3 worm cellular contexts compared by ENCODE assay signal in genomic region chrIII:8794793-8795192, ce11.
TF ChIP-seq lines count a peak whose summit lies in the region.

No protein-coding gene starts in this region.

TF ChIP-seq in whole organism, L1 larva, 84 proteins besides CTCF, POLR2A, EP300 and RAD21 (continued from another document and continues in another):
- TF ChIP-seq lin-35 (GFP tag; optimal IDR thresholded peaks at IDR 0.05; lab: Kevin White, UChicago) (peak; percentile 62 to 78), elt-2 (tag; optimal IDR thresholded peaks at IDR 0.05; lab: Kevin White, UChicago) (peak; percentile 30), lin-15B (tag; optimal IDR thresholded peaks at IDR 0.05; lab: Kevin White, UChicago) (no peak), ztf-4 (tag; optimal IDR thresholded peaks at IDR 0.05; lab: Kevin White, UChicago) (peak; percentile 31), lin-13 (GFP tag; optimal IDR thresholded peaks at IDR 0.05; lab: Kevin White, UChicago) (peak; percentile 57), hpl-2 (GFP tag; optimal IDR thresholded peaks at IDR 0.05; lab: Kevin White, UChicago) (no peak), nhr-84 (tag; optimal IDR thresholded peaks at IDR 0.05; lab: Kevin White, UChicago) (no peak), lsy-2 (tag; optimal IDR thresholded peaks at IDR 0.05; lab: Kevin White, UChicago) (peak; percentile 63 to 88), xbp-1 (tag; optimal IDR thresholded peaks at IDR 0.05; lab: Kevin White, UChicago) (peak; percentile 51), lin-14 (GFP tag; optimal IDR thresholded peaks at IDR 0.05; lab: Kevin White, UChicago) (peak; percentile 95), pag-3 (tag; optimal IDR thresholded peaks at IDR 0.05; lab: Kevin White, UChicago; ENCODE audit: borderline replicate concordance, insufficient read depth) (no peak), ztf-11 (tag; optimal IDR thresholded peaks at IDR 0.05; lab: Kevin White, UChicago) (no peak), nhr-77 (tag; optimal IDR thresholded peaks at IDR 0.05; lab: Kevin White, UChicago) (peak; percentile 81), grh-1 (GFP tag; IDR thresholded peaks at IDR 0.05; lab: Robert Waterston, UW) (peak; percentile 73), aha-1 (tag; optimal IDR thresholded peaks at IDR 0.05; lab: Kevin White, UChicago) (no peak), isw-1 (GFP tag; IDR thresholded peaks at IDR 0.05; lab: Robert Waterston, UW) (no peak), egl-27 (tag; optimal IDR thresholded peaks at IDR 0.05; lab: Kevin White, UChicago) (peak; percentile 30 to 56), unc-30 (tag; optimal IDR thresholded peaks at IDR 0.05; lab: Kevin White, UChicago) (no peak), C16A3.4 (tag; optimal IDR thresholded peaks at IDR 0.05; lab: Kevin White, UChicago) (peak; percentile 41), ceh-63 (GFP tag; optimal IDR thresholded peaks at IDR 0.05; lab: Kevin White, UChicago) (no peak), jun-1 (tag; optimal IDR thresholded peaks at IDR 0.05; lab: Kevin White, UChicago) (peak; percentile 69), elt-3 (tag; optimal IDR thresholded peaks at IDR 0.05; lab: Kevin White, UChicago) (peak in 3 of 6 experiments; percentile 58 to 87 (median 72)), mdl-1 (tag; optimal IDR thresholded peaks at IDR 0.05; lab: Kevin White, UChicago) (peak in 1 of 2 experiments; percentile 90), ceh-88 (GFP tag; IDR thresholded peaks at IDR 0.05; lab: Robert Waterston, UW) (peak; percentile 49; the same call in 1 of the 2 replicates), sptf-1 (tag; optimal IDR thresholded peaks at IDR 0.05; lab: Kevin White, UChicago) (no peak), rnt-1 (tag; optimal IDR thresholded peaks at IDR 0.05; lab: Kevin White, UChicago) (peak; percentile 38), skn-1 (tag; optimal IDR thresholded peaks at IDR 0.05; lab: Kevin White, UChicago) (peak; percentile 84), irx-1 (tag; optimal IDR thresholded peaks at IDR 0.05; lab: Kevin White, UChicago) (peak; percentile 49), hlh-17 (GFP tag; optimal IDR thresholded peaks at IDR 0.05; lab: Kevin White, UChicago; ENCODE audit: borderline replicate concordance) (no peak), fos-1 (tag; optimal IDR thresholded peaks at IDR 0.05; lab: Kevin White, UChicago) (peak; percentile 38), mef-2 (tag; optimal IDR thresholded peaks at IDR 0.05; lab: Kevin White, UChicago) (no peak), fkh-8 (tag; optimal IDR thresholded peaks at IDR 0.05; lab: Kevin White, UChicago) (no peak), ceh-8 (GFP tag; optimal IDR thresholded peaks at IDR 0.05; lab: Kevin White, UChicago) (peak; percentile 29), sup-37 (GFP tag; optimal IDR thresholded peaks at IDR 0.05; lab: Kevin White, UChicago) (peak; percentile 12), blmp-1 (tag; optimal IDR thresholded peaks at IDR 0.05; lab: Kevin White, UChicago) (peak; percentile 96), aly-2 (tag; optimal IDR thresholded peaks at IDR 0.05; lab: Kevin White, UChicago) (no peak), mab-9 (GFP tag; IDR thresholded peaks at IDR 0.05; lab: Robert Waterston, UW) (no peak), nhr-71 (tag; optimal IDR thresholded peaks at IDR 0.05; lab: Kevin White, UChicago) (peak; percentile 81), nhr-28 (tag; optimal IDR thresholded peaks at IDR 0.05; lab: Kevin White, UChicago) (no peak), lin-39 (tag; optimal IDR thresholded peaks at IDR 0.05; lab: Kevin White, UChicago) (no peak), efl-1 (optimal IDR thresholded peaks at IDR 0.05; lab: Kevin White, UChicago) (peak; percentile 51 to 64), efl-1 (GFP tag; optimal IDR thresholded peaks at IDR 0.05 in 1 of 2; lab: Kevin White, UChicago) (peak in 1 of 2 experiments; percentile 3), vab-15 (tag; optimal IDR thresholded peaks at IDR 0.05; lab: Kevin White, UChicago) (no peak), C34B4.2 (tag; optimal IDR thresholded peaks at IDR 0.05; lab: Kevin White, UChicago) (no peak)

TF ChIP-seq in whole organism, L3 larva, 47 proteins besides CTCF, POLR2A, EP300 and RAD21 (continued from another document):
- TF ChIP-seq lsy-12 (tag; optimal IDR thresholded peaks at IDR 0.05; lab: Kevin White, UChicago) (peak; percentile 87), ztf-11 (tag; optimal IDR thresholded peaks at IDR 0.05; lab: Kevin White, UChicago) (no peak), egl-5 (tag; optimal IDR thresholded peaks at IDR 0.05; lab: Kevin White, UChicago) (peak; percentile 31), nhr-12 (tag; optimal IDR thresholded peaks at IDR 0.05; lab: Kevin White, UChicago) (no peak), skn-1 (tag; optimal IDR thresholded peaks at IDR 0.05; lab: Kevin White, UChicago) (peak; percentile 33), ztf-4 (tag; optimal IDR thresholded peaks at IDR 0.05; lab: Kevin White, UChicago) (no peak), zag-1 (tag; optimal IDR thresholded peaks at IDR 0.05; lab: Kevin White, UChicago) (no peak), fos-1 (tag; optimal IDR thresholded peaks at IDR 0.05; lab: Kevin White, UChicago) (no peak), mdl-1 (tag; optimal IDR thresholded peaks at IDR 0.05; lab: Kevin White, UChicago) (peak; percentile 31), nhr-25 (tag; optimal IDR thresholded peaks at IDR 0.05; lab: Kevin White, UChicago) (peak; percentile 91), snpc-4 (tag; optimal IDR thresholded peaks at IDR 0.05; lab: Kevin White, UChicago) (peak; percentile 72), ceh-28 (tag; optimal IDR thresholded peaks at IDR 0.05; lab: Kevin White, UChicago) (peak; percentile 17), nhr-23 (tag; optimal IDR thresholded peaks at IDR 0.05; lab: Kevin White, UChicago) (peak; percentile 86), ama-1 (optimal IDR thresholded peaks at IDR 0.05; lab: Kevin White, UChicago) (peak; percentile 77), nhr-67 (tag; optimal IDR thresholded peaks at IDR 0.05; lab: Kevin White, UChicago) (no peak), nhr-11 (tag; optimal IDR thresholded peaks at IDR 0.05; lab: Kevin White, UChicago) (no peak), egl-27 (tag; optimal IDR thresholded peaks at IDR 0.05; lab: Kevin White, UChicago) (peak; percentile 42), elt-2 (tag; optimal IDR thresholded peaks at IDR 0.05; lab: Kevin White, UChicago) (peak; percentile 75), unc-62 (GFP tag; optimal IDR thresholded peaks at IDR 0.05; lab: Kevin White, UChicago) (no peak), nhr-43 (tag; optimal IDR thresholded peaks at IDR 0.05; lab: Kevin White, UChicago; ENCODE audit: poor library complexity, severe bottlenecking) (peak; percentile 69), sea-2 (GFP tag; optimal IDR thresholded peaks at IDR 0.05; lab: Kevin White, UChicago) (no peak), pha-4 (tag; optimal IDR thresholded peaks at IDR 0.05; lab: Kevin White, UChicago) (peak; percentile 95), pqm-1 (tag; optimal IDR thresholded peaks at IDR 0.05; lab: Kevin White, UChicago) (peak; percentile 20), elt-1 (tag; optimal IDR thresholded peaks at IDR 0.05; lab: Kevin White, UChicago) (peak; percentile 52), R02D3.7 (tag; optimal IDR thresholded peaks at IDR 0.05; lab: Kevin White, UChicago) (peak; percentile 30), hmg-11 (tag; optimal IDR thresholded peaks at IDR 0.05; lab: Kevin White, UChicago) (peak; percentile 79), nfya-1 (tag; optimal IDR thresholded peaks at IDR 0.05; lab: Kevin White, UChicago; ENCODE audit: insufficient read depth) (peak; percentile 68)

TF ChIP-seq in whole organism, young adult, 124 proteins besides CTCF, POLR2A, EP300 and RAD21 (continued from another document):
- TF ChIP-seq nhr-120 (GFP tag; IDR thresholded peaks at IDR 0.05; lab: Robert Waterston, UW): no peak
- peak; percentile 83 for TF ChIP-seq zfh-2 (GFP tag; conservative IDR thresholded peaks at IDR 0.05; lab: Robert Waterston, UW)
- TF ChIP-seq madf-6 (GFP tag; IDR thresholded peaks at IDR 0.05; lab: Robert Waterston, UW): peak; percentile 85
- TF ChIP-seq rcor-1 (GFP tag; IDR thresholded peaks at IDR 0.05; lab: Robert Waterston, UW): 0 out of 2 replicates have a peak, but pooled peaks have one; percentile 23
- no peak for TF ChIP-seq somi-1 (GFP tag; optimal IDR thresholded peaks at IDR 0.05; lab: Kevin White, UChicago)
- no peak for TF ChIP-seq ztf-18 (tag; optimal IDR thresholded peaks at IDR 0.05; lab: Kevin White, UChicago)
- peak; percentile 39 for TF ChIP-seq pha-4 (tag; optimal IDR thresholded peaks at IDR 0.05; lab: Kevin White, UChicago)
- TF ChIP-seq ceh-58 (GFP tag; IDR thresholded peaks at IDR 0.05; lab: Robert Waterston, UW): no peak
- no peak for TF ChIP-seq C17E4.6 (GFP tag; IDR thresholded peaks at IDR 0.05; lab: Robert Waterston, UW)
- TF ChIP-seq hmg-20 (GFP tag; IDR thresholded peaks at IDR 0.05; lab: Robert Waterston, UW): no peak; the same call in 1 of the 2 replicates
- TF ChIP-seq B0261.1 (tag; optimal IDR thresholded peaks at IDR 0.05; lab: Kevin White, UChicago): no peak
- TF ChIP-seq nhr-179 (tag; optimal IDR thresholded peaks at IDR 0.05; lab: Kevin White, UChicago): no peak
- TF ChIP-seq D2030.7 (GFP tag; IDR thresholded peaks at IDR 0.05; lab: Robert Waterston, UW): no peak
- TF ChIP-seq nhr-90 (tag; optimal IDR thresholded peaks at IDR 0.05; lab: Kevin White, UChicago): peak; percentile 44
- no peak for TF ChIP-seq sea-2 (GFP tag; IDR thresholded peaks at IDR 0.05; lab: Robert Waterston, UW)
- no peak for TF ChIP-seq F49E8.2 (tag; optimal IDR thresholded peaks at IDR 0.05; lab: Kevin White, UChicago; ENCODE audit: insufficient read depth)
- TF ChIP-seq aptf-3 (GFP tag; IDR thresholded peaks at IDR 0.05; lab: Robert Waterston, UW): no peak
- TF ChIP-seq B0336.3 (GFP tag; IDR thresholded peaks at IDR 0.05; lab: Robert Waterston, UW): no peak
- TF ChIP-seq C06A6.2 (GFP tag; conservative IDR thresholded peaks at IDR 0.05; lab: Robert Waterston, UW): 0 out of 2 replicates have a peak, but pooled peaks have one; percentile 25
- peak; percentile 48; the same call in 1 of the 2 replicates for TF ChIP-seq attf-3 (GFP tag; conservative IDR thresholded peaks at IDR 0.05; lab: Robert Waterston, UW)
- no peak for TF ChIP-seq F52B5.7 (tag; optimal IDR thresholded peaks at IDR 0.05; lab: Kevin White, UChicago)
- TF ChIP-seq madf-8 (GFP tag; conservative IDR thresholded peaks at IDR 0.05; lab: Robert Waterston, UW): no peak
- peak; percentile 45; the same call in 1 of the 2 replicates for TF ChIP-seq ekl-4 (GFP tag; IDR thresholded peaks at IDR 0.05; lab: Robert Waterston, UW)
- no peak for TF ChIP-seq snpc-1.3 (tag; optimal IDR thresholded peaks at IDR 0.05; lab: Kevin White, UChicago; ENCODE audit: insufficient read depth)
- TF ChIP-seq nfya-1 (tag; optimal IDR thresholded peaks at IDR 0.05; lab: Kevin White, UChicago; ENCODE audit: borderline replicate concordance, insufficient read depth): no peak
- TF ChIP-seq let-607 (tag; optimal IDR thresholded peaks at IDR 0.05; lab: Kevin White, UChicago): no peak
- no peak for TF ChIP-seq ceh-40 (GFP tag; IDR thresholded peaks at IDR 0.05; lab: Robert Waterston, UW)
- TF ChIP-seq lag-1 (GFP tag; IDR thresholded peaks at IDR 0.05; lab: Robert Waterston, UW): no peak
- TF ChIP-seq Y95B8A.8 (GFP tag; IDR thresholded peaks at IDR 0.05; lab: Robert Waterston, UW): peak; percentile 78; the same call in 1 of the 2 replicates
- peak; percentile 51 for TF ChIP-seq die-1 (tag; optimal IDR thresholded peaks at IDR 0.05; lab: Kevin White, UChicago)
- no peak for TF ChIP-seq F23B12.7 (tag; optimal IDR thresholded peaks at IDR 0.05; lab: Kevin White, UChicago; ENCODE audit: insufficient read depth)
- no peak for TF ChIP-seq repo-1 (tag; optimal IDR thresholded peaks at IDR 0.05; lab: Kevin White, UChicago)
- TF ChIP-seq B0019.2 (GFP tag; conservative IDR thresholded peaks at IDR 0.05; lab: Robert Waterston, UW): no peak
- TF ChIP-seq hsf-1 (GFP tag; IDR thresholded peaks at IDR 0.05; lab: Robert Waterston, UW): peak; percentile 69
- TF ChIP-seq tbp1 (GFP tag; optimal IDR thresholded peaks at IDR 0.05; lab: Kevin White, UChicago): peak; percentile 43
- no peak for TF ChIP-seq Y56A3A.18 (GFP tag; IDR thresholded peaks at IDR 0.05; lab: Robert Waterston, UW)
- peak; percentile 48 for TF ChIP-seq ZK185.1 (tag; optimal IDR thresholded peaks at IDR 0.05; lab: Kevin White, UChicago; ENCODE audit: poor library complexity, severe bottlenecking)
- peak; percentile 52 for TF ChIP-seq atf-7 (tag; optimal IDR thresholded peaks at IDR 0.05; lab: Kevin White, UChicago)
- TF ChIP-seq Y53G8AR.9 (GFP tag; conservative IDR thresholded peaks at IDR 0.05; lab: Robert Waterston, UW): 0 out of 2 replicates have a peak, but pooled peaks have one; percentile 42
- no peak for TF ChIP-seq ztf-28 (GFP tag; IDR thresholded peaks at IDR 0.05; lab: Robert Waterston, UW)
- TF ChIP-seq lin-26 (GFP tag; IDR thresholded peaks at IDR 0.05; lab: Robert Waterston, UW): 0 out of 2 replicates have a peak, but pooled peaks have one; percentile 48
- no peak for TF ChIP-seq K12H6.12 (tag; optimal IDR thresholded peaks at IDR 0.05; lab: Kevin White, UChicago)
- TF ChIP-seq bed-2 (GFP tag; IDR thresholded peaks at IDR 0.05; lab: Robert Waterston, UW): no peak
- TF ChIP-seq F10E7.11 (tag; optimal IDR thresholded peaks at IDR 0.05; lab: Kevin White, UChicago): no peak
- TF ChIP-seq lir-1 (GFP tag; conservative IDR thresholded peaks at IDR 0.05; lab: Robert Waterston, UW): 0 out of 2 replicates have a peak, but pooled peaks have one; percentile 29
- no peak for TF ChIP-seq ama-1 (optimal IDR thresholded peaks at IDR 0.05; lab: Kevin White, UChicago)
- TF ChIP-seq ama-1 (GFP tag; optimal IDR thresholded peaks at IDR 0.05; lab: Kevin White, UChicago): no peak
- no peak for TF ChIP-seq Y53F4B.3 (GFP tag; IDR thresholded peaks at IDR 0.05; lab: Robert Waterston, UW)
- TF ChIP-seq K11D2.4 (GFP tag; IDR thresholded peaks at IDR 0.05; lab: Robert Waterston, UW): peak; percentile 70; the same call in 1 of the 2 replicates
- TF ChIP-seq nfyb-1 (GFP tag; IDR thresholded peaks at IDR 0.05; lab: Robert Waterston, UW): 0 out of 2 replicates have a peak, but pooled peaks have one; percentile 67
- TF ChIP-seq B0035.1 (tag; optimal IDR thresholded peaks at IDR 0.05; lab: Kevin White, UChicago): no peak
- TF ChIP-seq Y79H2A.3 (GFP tag; conservative IDR thresholded peaks at IDR 0.05; lab: Robert Waterston, UW): peak; percentile 24; the same call in 1 of the 2 replicates
- TF ChIP-seq mcd-1 (GFP tag; IDR thresholded peaks at IDR 0.05; lab: Robert Waterston, UW): peak; percentile 37
- peak; percentile 43 for TF ChIP-seq lin-40 (tag; optimal IDR thresholded peaks at IDR 0.05; lab: Kevin White, UChicago)
- peak; percentile 73 for TF ChIP-seq attf-5 (GFP tag; optimal IDR thresholded peaks at IDR 0.05; lab: Kevin White, UChicago)
- peak; percentile 16 for TF ChIP-seq tlf-1 (GFP tag; optimal IDR thresholded peaks at IDR 0.05; lab: Kevin White, UChicago)
- peak; percentile 10 for TF ChIP-seq lsl-1 (GFP tag; optimal IDR thresholded peaks at IDR 0.05; lab: Kevin White, UChicago)
- peak; percentile 64 for TF ChIP-seq ceh-100 (GFP tag; IDR thresholded peaks at IDR 0.05; lab: Robert Waterston, UW)
- no peak for TF ChIP-seq nfya-2 (GFP tag; IDR thresholded peaks at IDR 0.05; lab: Robert Waterston, UW)
